Worm (Caenorhabditis elegans) whole organism, late embryonic: ENCODE results near the gene dbt-1.

Source experiments
- ama-1 ChIP-seq: fragments of 150-350 bp; optimal IDR thresholded peaks from 2 replicates; lab custom pipeline; 2014
- ceh-34 ChIP-seq: sonication (generic microtip); optimal IDR thresholded peaks from 2 replicates; lab custom pipeline; 2016; ENCODE audit warnings: mild to moderate bottlenecking, missing genetic modification characterization, missing compliant biosample characterization

ce11 chrII:7968393-7968792 lies 23.4 kb upstream of the dbt-1 start:
- TF ChIP-seq ama-1 (lab: Kevin White, UChicago): no peak
- no peak for TF ChIP-seq ceh-34
